Worm (Caenorhabditis elegans) whole organism, early embryonic: ENCODE results near the gene ins-3.

Source experiments
- B0310.2 ChIP-seq: sonication (generic microtip); optimal IDR thresholded peaks from 2 replicates; lab custom pipeline; 2016; ENCODE audit warnings: mild to moderate bottlenecking, missing genetic modification characterization, missing compliant biosample characterization
- F13C5.2 ChIP-seq: sonication (generic microtip); optimal IDR thresholded peaks from 2 replicates; lab custom pipeline; 2017; ENCODE audit warnings: mild to moderate bottlenecking, missing genetic modification characterization, inconsistent platforms, missing compliant biosample characterization
- aly-1 ChIP-seq: sonication (generic microtip); optimal IDR thresholded peaks from 2 replicates; lab custom pipeline; 2016; ENCODE audit warnings: missing genetic modification characterization, missing compliant biosample characterization
- ama-1 ChIP-seq: fragments of 150-350 bp; optimal IDR thresholded peaks from 2 replicates; lab custom pipeline; 2014
- ets-7 ChIP-seq: sonication (generic microtip); optimal IDR thresholded peaks from 2 replicates; lab custom pipeline; 2016; ENCODE audit warnings: missing genotype, missing genetic modification characterization, missing compliant biosample characterization
- hmbx-1 ChIP-seq: sonication (generic microtip); optimal IDR thresholded peaks from 2 replicates; lab custom pipeline; 2016; ENCODE audit warnings: mild to moderate bottlenecking, missing genetic modification characterization, missing compliant biosample characterization
- hmg-4 ChIP-seq: fragments of 200-800 bp; sonication (Bioruptor generic); optimal IDR thresholded peaks from 2 replicates; lab custom pipeline; 2018; ENCODE audit warnings: mild to moderate bottlenecking, missing genetic modification characterization, missing compliant biosample characterization
- hnd-1 ChIP-seq: sonication (generic microtip); optimal IDR thresholded peaks from 2 replicates; lab custom pipeline; 2016; ENCODE audit warnings: missing genetic modification characterization, missing compliant biosample characterization
- pes-1 ChIP-seq: fragments of 200-800 bp; sonication (Bioruptor generic); IDR thresholded peaks from 2 replicates; pipeline ENCODE4 v1.3.6; 2022; ENCODE audit warnings: missing genetic modification reagents, missing genetic modification characterization, missing compliant biosample characterization
- scrt-1 ChIP-seq: fragments of 200-800 bp; sonication (Bioruptor generic); IDR thresholded peaks from 2 replicates; pipeline ENCODE4 v1.3.6; 2022; ENCODE audit warnings: missing genetic modification characterization, missing compliant biosample characterization
- sea-1 ChIP-seq: fragments of 200-800 bp; sonication (Bioruptor generic); conservative IDR thresholded peaks from 2 replicates; pipeline ENCODE4 v1.3.6; 2022; ENCODE audit warnings: missing genetic modification characterization, missing compliant biosample characterization
- tbx-37 ChIP-seq: fragments of 200-800 bp; sonication (Bioruptor generic); conservative IDR thresholded peaks from 2 replicates; pipeline ENCODE4 v1.3.6; 2022; ENCODE audit warnings: missing genetic modification reagents, missing genetic modification characterization, missing compliant biosample characterization
- tra-4 ChIP-seq: sonication (generic microtip); optimal IDR thresholded peaks from 2 replicates; lab custom pipeline; 2017; ENCODE audit warnings: missing genetic modification characterization, missing compliant biosample characterization

DNA sequence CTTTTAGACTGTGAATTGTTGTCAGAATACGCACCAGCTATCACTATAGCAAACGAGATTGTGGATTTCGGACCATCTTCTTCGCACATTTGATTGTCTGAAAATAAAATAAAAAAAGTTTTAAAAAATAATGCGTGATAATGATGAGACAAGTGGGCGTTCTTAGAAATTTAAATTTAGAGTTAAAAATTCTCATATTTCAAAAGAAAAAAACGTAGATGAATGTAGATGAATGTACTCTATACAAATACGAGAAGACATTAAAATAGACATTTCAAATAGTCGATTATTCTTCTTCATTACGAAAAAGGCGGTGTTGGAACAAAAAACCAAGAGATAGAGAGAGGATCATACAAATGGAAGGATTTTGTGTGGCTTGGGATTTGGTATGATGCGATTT is 15.7 kb downstream of the ins-3 start, which contains the start of gene B0034.5:
- TF ChIP-seq ama-1 (lab: Kevin White, UChicago) (no peak), hmbx-1 (tag; lab: Kevin White, UChicago) (no peak), B0310.2 (no peak), tbx-37 (GFP tag; lab: Robert Waterston, UW) (no peak), sea-1 (GFP tag; lab: Robert Waterston, UW) (no peak), ets-7 (no peak), hnd-1 (tag; lab: Kevin White, UChicago) (no peak), hmg-4 (GFP tag; lab: Kevin White, UChicago) (no peak), F13C5.2 (tag; lab: Kevin White, UChicago) (no peak), scrt-1 (GFP tag; lab: Robert Waterston, UW) (no peak), aly-1 (no peak), tra-4 (no peak), pes-1 (no peak)
